Fruit fly (Drosophila melanogaster): ENCODE measurements around the gene swm.

The swm gene

dm6 chr2L:19537779-19538456, 44.9 kb downstream of the swm start, which contains the start of gene CG13082 (continued):
- TF ChIP-seq gsb (GFP tag; IDR thresholded peaks at IDR 0.05) (no peak), Xbp1 (GFP tag; optimal IDR thresholded peaks at IDR 0.05) (peak; percentile 31), CG4360 (GFP tag; IDR thresholded peaks at IDR 0.05) (no peak), Ravus (GFP tag; IDR thresholded peaks at IDR 0.05) (no peak), CG16813 (GFP tag; IDR thresholded peaks at IDR 0.05; ENCODE audit: partially characterized antibody) (no peak), Mad (GFP tag; optimal IDR thresholded peaks at IDR 0.05) (peak; percentile 6), wdn (GFP tag; IDR thresholded peaks at IDR 0.05) (no peak), org-1 (GFP tag; optimal IDR thresholded peaks at IDR 0.05) (no peak), CG13894 (tag; optimal IDR thresholded peaks at IDR 0.05) (no peak), CG10565 (GFP tag; optimal IDR thresholded peaks at IDR 0.05) (no peak), CG14710 (tag; optimal IDR thresholded peaks at IDR 0.05) (peak; percentile 79), CG12942 (GFP tag; optimal IDR thresholded peaks at IDR 0.05) (no peak), CG8089 (GFP tag; optimal IDR thresholded peaks at IDR 0.05) (no peak), sna (GFP tag; IDR thresholded peaks at IDR 0.05; ENCODE audit: partially characterized antibody) (no peak), inv (GFP tag; IDR thresholded peaks at IDR 0.05; ENCODE audit: partially characterized antibody) (no peak), Sin3A (optimal IDR thresholded peaks at IDR 0.05) (no peak), CG12155 (GFP tag; optimal IDR thresholded peaks at IDR 0.05) (peak; percentile 10), exex (tag; optimal IDR thresholded peaks at IDR 0.05) (no peak), twi (tag; optimal IDR thresholded peaks at IDR 0.05) (peak; percentile 39), CG6272 (GFP tag; IDR thresholded peaks at IDR 0.05) (no peak), ci (GFP tag; IDR thresholded peaks at IDR 0.05) (peak; percentile 54; the same call in 2 of the 3 replicates), dan (GFP tag; IDR thresholded peaks at IDR 0.05) (no peak), hbn (GFP tag; IDR thresholded peaks at IDR 0.05; ENCODE audit: partially characterized antibody) (no peak), ato (GFP tag; IDR thresholded peaks at IDR 0.05; ENCODE audit: partially characterized antibody) (no peak), CG12236 (GFP tag; optimal IDR thresholded peaks at IDR 0.05) (no peak), gfzf (GFP tag; optimal IDR thresholded peaks at IDR 0.05) (no peak), Mes4 (GFP tag; optimal IDR thresholded peaks at IDR 0.05) (peak; percentile 40), CG34422 (GFP tag; IDR thresholded peaks at IDR 0.05) (no peak), Med (GFP tag) (peak; percentile 50), CG9817 (tag; optimal IDR thresholded peaks at IDR 0.05) (peak; percentile 13), Sry-δ (GFP tag; optimal IDR thresholded peaks at IDR 0.05) (no peak), disco-r (GFP tag; optimal IDR thresholded peaks at IDR 0.05) (no peak), lmd (GFP tag; IDR thresholded peaks at IDR 0.05) (peak; percentile 49; the same call in 1 of the 2 replicates), CrebB (tag; optimal IDR thresholded peaks at IDR 0.05) (no peak), bbx (GFP tag; IDR thresholded peaks at IDR 0.05; ENCODE audit: partially characterized antibody) (no peak), Sox100B (GFP tag; optimal IDR thresholded peaks at IDR 0.05) (peak; percentile 48), Asciz (GFP tag; optimal IDR thresholded peaks at IDR 0.05) (peak; percentile 39), az2 (GFP tag; optimal IDR thresholded peaks at IDR 0.05) (peak; percentile 53), al (GFP tag; IDR thresholded peaks at IDR 0.05) (no peak), zen (tag; optimal IDR thresholded peaks at IDR 0.05) (peak; percentile 33), cwo (GFP tag; optimal IDR thresholded peaks at IDR 0.05) (no peak), Nf-YC (tag; optimal IDR thresholded peaks at IDR 0.05) (no peak), CG4424 (GFP tag; optimal IDR thresholded peaks at IDR 0.05) (peak; percentile 75), hth (optimal IDR thresholded peaks at IDR 0.05) (no peak), ranshi (GFP tag; IDR thresholded peaks at IDR 0.05) (0 out of 2 replicates have a peak, but pooled peaks have one; percentile 6), fd102C (GFP tag; optimal IDR thresholded peaks at IDR 0.05) (no peak), slp2 (GFP tag; optimal IDR thresholded peaks at IDR 0.05) (peak; percentile 40), hkb (optimal IDR thresholded peaks at IDR 0.05) (no peak), hkb (GFP tag; IDR thresholded peaks at IDR 0.05) (no peak), gt (GFP tag; IDR thresholded peaks at IDR 0.05) (no peak), CG17385 (GFP tag; optimal IDR thresholded peaks at IDR 0.05) (peak; percentile 45)

Measured in whole organism, embryonic.